Worm (Caenorhabditis elegans): ENCODE results near the gene agt-1.

agt-1 gene

ce11 chrIV:13319886-13320650 is 49.1 kb downstream of the agt-1 start:
- TF ChIP-seq ahr-1 (tag; optimal IDR thresholded peaks at IDR 0.05) (no peak), C08G9.2 (tag; optimal IDR thresholded peaks at IDR 0.05) (no peak), ceh-2 (tag; optimal IDR thresholded peaks at IDR 0.05) (no peak), ztf-16 (tag; optimal IDR thresholded peaks at IDR 0.05) (no peak), ceh-24 (tag; optimal IDR thresholded peaks at IDR 0.05) (no peak), rnt-1 (tag; optimal IDR thresholded peaks at IDR 0.05) (no peak), F13H6.1 (tag; optimal IDR thresholded peaks at IDR 0.05) (no peak), mec-3 (tag; optimal IDR thresholded peaks at IDR 0.05; ENCODE audit: borderline replicate concordance) (no peak), sdc-2 (tag; optimal IDR thresholded peaks at IDR 0.05) (no peak), T23F11.4 (GFP tag; optimal IDR thresholded peaks at IDR 0.05) (no peak), hlh-13 (GFP tag; optimal IDR thresholded peaks at IDR 0.05) (no peak), ceh-30 (tag; optimal IDR thresholded peaks at IDR 0.05) (no peak), tbx-7 (tag; optimal IDR thresholded peaks at IDR 0.05) (no peak)

ce11 chrIV:13318773-13319172 is 50.4 kb downstream of the agt-1 start:
- TF ChIP-seq elt-2 (tag; optimal IDR thresholded peaks at IDR 0.05) (peak; percentile 77), ahr-1 (tag; optimal IDR thresholded peaks at IDR 0.05) (no peak)
